Fruit fly (Drosophila melanogaster) S2 (cell line): Measurements from ENCODE around the gene CG33178.

Experiments
- CG8478 ChIP-seq: fragments of >200 bp; optimal IDR thresholded peaks from 2 replicates; lab custom pipeline; 2018
- CTCF ChIP-seq, 2 experiments: fragments of >200 bp; optimal IDR thresholded peaks; 2 replicates each; lab custom pipeline; 2018

- no peak for TF ChIP-seq CTCF (optimal IDR thresholded peaks at IDR 0.05; lab: Kevin White, UChicago)
- TF ChIP-seq CG8478 (lab: Kevin White, UChicago), result no peak
Measured at dm6 chrX:15079945-15080344, 2.7 kb upstream of the CG33178 start.
